Fruit fly (Drosophila melanogaster): ENCODE measurements around the gene Cyp4ae1.

The Cyp4ae1 gene

dm6 chrX:2137587-2138341 is 41.0 kb upstream of the Cyp4ae1 start (continued):
- peak; percentile 99 for TF ChIP-seq Sox102F (GFP tag; optimal IDR thresholded peaks at IDR 0.05)
- TF ChIP-seq Hsf (GFP tag; optimal IDR thresholded peaks at IDR 0.05) = peak; percentile 98
- peak; percentile 97 for TF ChIP-seq CG2875 (GFP tag; optimal IDR thresholded peaks at IDR 0.05)
- TF ChIP-seq cato (GFP tag; optimal IDR thresholded peaks at IDR 0.05; ENCODE audit: borderline replicate concordance) = peak; percentile 97
- peak; percentile 94 for TF ChIP-seq zfh2 (GFP tag; optimal IDR thresholded peaks at IDR 0.05)
- peak; percentile 99 for TF ChIP-seq CG1529 (GFP tag; optimal IDR thresholded peaks at IDR 0.05)
- peak; percentile 73 for TF ChIP-seq p53 (GFP tag; optimal IDR thresholded peaks at IDR 0.05)
- peak; percentile 99 for TF ChIP-seq CG6689 (GFP tag; IDR thresholded peaks at IDR 0.05)
- peak; percentile 99 for TF ChIP-seq Oli (tag; optimal IDR thresholded peaks at IDR 0.05)
- TF ChIP-seq gem (tag; optimal IDR thresholded peaks at IDR 0.05) = peak; percentile 100
- TF ChIP-seq otp (GFP tag; IDR thresholded peaks at IDR 0.05) = peak; percentile 97
- TF ChIP-seq CG7357 (GFP tag; IDR thresholded peaks at IDR 0.05) = peak; percentile 96
- peak; percentile 99 for TF ChIP-seq Ssrp (tag; optimal IDR thresholded peaks at IDR 0.05)
- peak; percentile 95 for TF ChIP-seq CG8281 (tag; optimal IDR thresholded peaks at IDR 0.05)
- peak; percentile 91 for TF ChIP-seq CG4282 (GFP tag; optimal IDR thresholded peaks at IDR 0.05)
- TF ChIP-seq CG12391 (tag; optimal IDR thresholded peaks at IDR 0.05) = peak; percentile 100
- TF ChIP-seq luna (GFP tag; optimal IDR thresholded peaks at IDR 0.05) = peak; percentile 69
- peak; percentile 99 for TF ChIP-seq CG6813 (GFP tag; optimal IDR thresholded peaks at IDR 0.05)
- peak; percentile 99 for TF ChIP-seq CG7372 (GFP tag; IDR thresholded peaks at IDR 0.05)
- peak; percentile 89 for TF ChIP-seq sima (GFP tag; optimal IDR thresholded peaks at IDR 0.05)
- TF ChIP-seq Xrp1 (GFP tag; IDR thresholded peaks at IDR 0.05) = peak; percentile 99
- peak; percentile 94 for TF ChIP-seq ham (GFP tag; IDR thresholded peaks at IDR 0.05)
- TF ChIP-seq CG15696 (tag; optimal IDR thresholded peaks at IDR 0.05) = peak; percentile 99
- TF ChIP-seq CG15011 (GFP tag; optimal IDR thresholded peaks at IDR 0.05) = peak; percentile 99
- no peak for TF ChIP-seq HLHmδ (GFP tag; optimal IDR thresholded peaks at IDR 0.05)
- TF ChIP-seq dm (GFP tag; optimal IDR thresholded peaks at IDR 0.05) = peak; percentile 71
- peak; percentile 97 for TF ChIP-seq gce (GFP tag; IDR thresholded peaks at IDR 0.05)
- TF ChIP-seq Taf1 (GFP tag; IDR thresholded peaks at IDR 0.05) = peak; percentile 99
- peak; percentile 93 for TF ChIP-seq Dad (GFP tag; optimal IDR thresholded peaks at IDR 0.05)
- TF ChIP-seq CG13894 (tag; optimal IDR thresholded peaks at IDR 0.05) = peak; percentile 99
- TF ChIP-seq nmo (GFP tag; optimal IDR thresholded peaks at IDR 0.05) = peak; percentile 99
- peak; percentile 96 for TF ChIP-seq ken (GFP tag; IDR thresholded peaks at IDR 0.05)
- peak; percentile 97 for TF ChIP-seq Poxn (GFP tag; IDR thresholded peaks at IDR 0.05)
- peak; percentile 97 for TF ChIP-seq kah (GFP tag; optimal IDR thresholded peaks at IDR 0.05)
- peak; percentile 98 for TF ChIP-seq CG14441 (GFP tag; IDR thresholded peaks at IDR 0.05)
- peak; percentile 89 to 97 for TF ChIP-seq Pdp1 (GFP tag; optimal IDR thresholded peaks at IDR 0.05)
- no peak for TF ChIP-seq hth (optimal IDR thresholded peaks at IDR 0.05)
- TF ChIP-seq CG14860 (GFP tag; IDR thresholded peaks at IDR 0.05; ENCODE audit: partially characterized antibody) = peak; percentile 77
- peak; percentile 97 for TF ChIP-seq CG18764 (GFP tag; optimal IDR thresholded peaks at IDR 0.05)
- TF ChIP-seq danr (GFP tag; IDR thresholded peaks at IDR 0.05) = peak; percentile 99
- TF ChIP-seq CG12071 (GFP tag; optimal IDR thresholded peaks at IDR 0.05) = peak; percentile 98
- peak; percentile 96 for TF ChIP-seq CG43689 (GFP tag; IDR thresholded peaks at IDR 0.05)
- TF ChIP-seq CG31224 (GFP tag; IDR thresholded peaks at IDR 0.05) = peak; percentile 97
- TF ChIP-seq fd64A (GFP tag; optimal IDR thresholded peaks at IDR 0.05) = peak; percentile 97
- TF ChIP-seq Sox100B (GFP tag; optimal IDR thresholded peaks at IDR 0.05) = peak; percentile 99
- TF ChIP-seq NC2α (GFP tag; optimal IDR thresholded peaks at IDR 0.05) = peak; percentile 87
- TF ChIP-seq CG7556 (GFP tag; optimal IDR thresholded peaks at IDR 0.05) = peak; percentile 99
- peak; percentile 92 for TF ChIP-seq gro (GFP tag; optimal IDR thresholded peaks at IDR 0.05)
- TF ChIP-seq caup (GFP tag; optimal IDR thresholded peaks at IDR 0.05; ENCODE audit: severe bottlenecking) = peak; percentile 99
